Fruit fly (Drosophila melanogaster): ENCODE data around the gene BicD.

- TF ChIP-seq otp (GFP tag; IDR thresholded peaks at IDR 0.05) (no peak), ssp (GFP tag; IDR thresholded peaks at IDR 0.05) (no peak), C15 (GFP tag; IDR thresholded peaks at IDR 0.05) (no peak), CG4820 (GFP tag; optimal IDR thresholded peaks at IDR 0.05) (no peak), CG11504 (tag; optimal IDR thresholded peaks at IDR 0.05) (no peak), Nf-YA (GFP tag; IDR thresholded peaks at IDR 0.05) (no peak), toy (GFP tag; IDR thresholded peaks at IDR 0.05) (no peak), HLH4C (GFP tag; IDR thresholded peaks at IDR 0.05; ENCODE audit: partially characterized antibody) (no peak), slou (GFP tag; optimal IDR thresholded peaks at IDR 0.05) (no peak), CG6272 (GFP tag; IDR thresholded peaks at IDR 0.05) (no peak)
These were observed 41.7 kb downstream of the BicD start for dm6 chr2L:17431359-17431675.

Data from whole organism, embryonic.